Fruit fly (Drosophila melanogaster): ENCODE data around the gene Cpr76Bc.

- TF ChIP-seq usp (GFP tag; optimal IDR thresholded peaks at IDR 0.05) (no peak), CG8478 (optimal IDR thresholded peaks at IDR 0.05) (no peak), pan (optimal IDR thresholded peaks at IDR 0.05) (no peak), psq (optimal IDR thresholded peaks at IDR 0.05) (no peak), EcR (GFP tag; optimal IDR thresholded peaks at IDR 0.05) (no peak), Dll (optimal IDR thresholded peaks at IDR 0.05) (no peak)
Measured at dm6 chr3L:19512672-19513071, 8.1 kb upstream of the Cpr76Bc start.

Measured in whole organism.